Worm (Caenorhabditis elegans) whole organism, L3 larva: ENCODE results near the gene F59D6.1.

Source experiments
- R02D3.7 ChIP-seq: fragments of 150-350 bp; optimal IDR thresholded peaks from 2 replicates; lab custom pipeline; 2014; ENCODE audit warnings: missing biosample characterization, missing genetic modification characterization
- aly-2 ChIP-seq: fragments of 150-350 bp; optimal IDR thresholded peaks from 2 replicates; lab custom pipeline; 2014; ENCODE audit warnings: missing biosample characterization, missing genetic modification characterization
- ama-1 ChIP-seq: fragments of 150-350 bp; optimal IDR thresholded peaks from 2 replicates; lab custom pipeline; 2018
- ceh-16 ChIP-seq: sonication (generic microtip); optimal IDR thresholded peaks from 2 replicates; lab custom pipeline; 2017; ENCODE audit warnings: missing biosample characterization, missing genetic modification characterization
- ceh-82 ChIP-seq: fragments of 150-350 bp; optimal IDR thresholded peaks from 2 replicates; lab custom pipeline; 2014; ENCODE audit warnings: missing biosample characterization, missing genetic modification characterization
- ceh-9 ChIP-seq: sonication (generic microtip); optimal IDR thresholded peaks from 2 replicates; lab custom pipeline; 2018; ENCODE audit warnings: missing biosample characterization, missing genetic modification characterization
- daf-12 ChIP-seq: fragments of 150-350 bp; optimal IDR thresholded peaks from 2 replicates; lab custom pipeline; 2014; ENCODE audit warnings: missing biosample characterization, missing genetic modification reagents, missing genetic modification characterization
- egl-27 ChIP-seq: sonication (generic microtip); optimal IDR thresholded peaks from 4 replicates; lab custom pipeline; 2017; ENCODE audit warnings: missing biosample characterization, missing genetic modification reagents, missing genetic modification characterization
- egl-5 ChIP-seq: fragments of 150-350 bp; optimal IDR thresholded peaks from 2 replicates; lab custom pipeline; 2017; ENCODE audit warnings: missing biosample characterization, missing genetic modification reagents, missing genetic modification characterization, inconsistent platforms
- elt-2 ChIP-seq: sonication (generic microtip); optimal IDR thresholded peaks from 2 replicates; lab custom pipeline; 2016; ENCODE audit warnings: missing genetic modification reagents, mild to moderate bottlenecking, missing genetic modification characterization, missing compliant biosample characterization
- elt-3 ChIP-seq, 3 experiments: fragments of 150-350 bp in 1 of 3; sonication (generic microtip) in 2 of 3; optimal IDR thresholded peaks; 2 replicates in 2 of 3; 4 replicates in 1 of 3; lab custom pipeline; 2014 to 2017; ENCODE audit warnings: missing biosample characterization in 3 of 3, missing genetic modification characterization in 3 of 3
- eor-1 ChIP-seq, 2 experiments: fragments of 150-350 bp; optimal IDR thresholded peaks; 2 replicates each; lab custom pipeline; 2014 to 2018; ENCODE audit warnings: missing biosample characterization in 2 of 2, missing genetic modification characterization in 2 of 2
- fkh-10 ChIP-seq: sonication (generic microtip); optimal IDR thresholded peaks from 2 replicates; lab custom pipeline; 2017; ENCODE audit warnings: missing biosample characterization, missing genetic modification reagents, missing genetic modification characterization
- hmg-11 ChIP-seq: sonication (generic microtip); optimal IDR thresholded peaks from 2 replicates; lab custom pipeline; 2016; ENCODE audit warnings: missing genetic modification characterization, missing compliant biosample characterization
- jun-1 ChIP-seq: fragments of 150-350 bp; optimal IDR thresholded peaks from 2 replicates; lab custom pipeline; 2014; ENCODE audit warnings: missing biosample characterization, missing genetic modification reagents, missing genetic modification characterization
- lin-15B ChIP-seq: fragments of 150-350 bp; optimal IDR thresholded peaks from 2 replicates; lab custom pipeline; 2014; ENCODE audit warnings: missing biosample characterization, missing genetic modification characterization
- lin-39 ChIP-seq: fragments of 150-350 bp; optimal IDR thresholded peaks from 2 replicates; lab custom pipeline; 2018; ENCODE audit warnings: missing biosample characterization, missing genetic modification reagents, missing genetic modification characterization
- lsy-12 ChIP-seq: sonication (generic microtip); optimal IDR thresholded peaks from 2 replicates; lab custom pipeline; 2016; ENCODE audit warnings: mild to moderate bottlenecking, missing genetic modification characterization, missing compliant biosample characterization
- mdl-1 ChIP-seq: fragments of 150-350 bp; optimal IDR thresholded peaks from 2 replicates; lab custom pipeline; 2014; ENCODE audit warnings: missing biosample characterization, missing genetic modification characterization
- nhr-12 ChIP-seq: fragments of 150-350 bp; optimal IDR thresholded peaks from 2 replicates; lab custom pipeline; 2014; ENCODE audit warnings: missing biosample characterization, missing genetic modification characterization
- nhr-237 ChIP-seq: fragments of 150-350 bp; optimal IDR thresholded peaks from 2 replicates; lab custom pipeline; 2014; ENCODE audit warnings: missing biosample characterization, missing genetic modification characterization
- nhr-25 ChIP-seq: sonication (generic microtip); optimal IDR thresholded peaks from 2 replicates; lab custom pipeline; 2017; ENCODE audit warnings: missing biosample characterization, missing genetic modification characterization
- nhr-28 ChIP-seq: fragments of 150-350 bp; optimal IDR thresholded peaks from 2 replicates; lab custom pipeline; 2014; ENCODE audit warnings: missing biosample characterization, missing genetic modification characterization
- nhr-43 ChIP-seq: sonication (generic microtip); optimal IDR thresholded peaks from 2 replicates; lab custom pipeline; 2016; ENCODE audit warnings: mild to moderate bottlenecking, missing genetic modification characterization, missing compliant biosample characterization; ENCODE audit not compliant: poor library complexity, severe bottlenecking
- nhr-76 ChIP-seq: fragments of 150-350 bp; sonication (generic microtip); optimal IDR thresholded peaks from 5 replicates; lab custom pipeline; 2014; ENCODE audit warnings: missing biosample characterization, missing genetic modification characterization
- nhr-77 ChIP-seq: fragments of 150-350 bp; optimal IDR thresholded peaks from 2 replicates; lab custom pipeline; 2014; ENCODE audit warnings: missing biosample characterization, missing genetic modification characterization
- pha-4 ChIP-seq: fragments of 150-350 bp; optimal IDR thresholded peaks from 2 replicates; lab custom pipeline; 2014; ENCODE audit warnings: missing biosample characterization, missing genetic modification reagents, missing genetic modification characterization
- skn-1 ChIP-seq: fragments of 150-350 bp; optimal IDR thresholded peaks from 2 replicates; lab custom pipeline; 2014; ENCODE audit warnings: missing biosample characterization, missing genetic modification characterization
- snpc-4 ChIP-seq: fragments of 150-350 bp; optimal IDR thresholded peaks from 2 replicates; lab custom pipeline; 2014; ENCODE audit warnings: missing biosample characterization, missing genetic modification characterization
- tbx-2 ChIP-seq: sonication (generic microtip); optimal IDR thresholded peaks from 2 replicates; lab custom pipeline; 2016; ENCODE audit warnings: mild to moderate bottlenecking, missing genetic modification characterization, missing compliant biosample characterization
- unc-62 ChIP-seq: fragments of 150-350 bp; sonication (generic microtip); optimal IDR thresholded peaks from 4 replicates; lab custom pipeline; 2014; ENCODE audit warnings: missing biosample characterization, missing genetic modification reagents, missing genetic modification characterization
- ztf-11 ChIP-seq: fragments of 150-350 bp; optimal IDR thresholded peaks from 2 replicates; lab custom pipeline; 2014; ENCODE audit warnings: missing biosample characterization, missing genetic modification characterization
- ztf-4 ChIP-seq: fragments of 150-350 bp; optimal IDR thresholded peaks from 2 replicates; lab custom pipeline; 2014; ENCODE audit warnings: missing biosample characterization, missing genetic modification characterization

The F59D6.1 gene

ce11 chrV:3024274-3024673 is 20.7 kb upstream of the F59D6.1 start, which contains the start of gene asp-8:
Gene asp-8 (plus strand): TSS chrV:3024549.
- no peak for TF ChIP-seq nhr-77 (tag; lab: Kevin White, UChicago)
- no peak for TF ChIP-seq mdl-1 (tag; lab: Kevin White, UChicago)
- TF ChIP-seq elt-3 (tag; optimal IDR thresholded peaks at IDR 0.05; lab: Kevin White, UChicago) = no peak
- peak; percentile 54 for TF ChIP-seq elt-2 (tag; lab: Kevin White, UChicago)
- no peak for TF ChIP-seq snpc-4 (tag; lab: Kevin White, UChicago)
- TF ChIP-seq ztf-11 (tag; lab: Kevin White, UChicago) = no peak

ce11 chrV:3028205-3028604 is 16.7 kb upstream of the F59D6.1 start, which contains the start of gene asp-7:
Gene asp-7 (plus strand): TSS chrV:3028285.
- TF ChIP-seq elt-2 (tag; lab: Kevin White, UChicago) (peak; percentile 15), pha-4 (tag; lab: Kevin White, UChicago) (no peak), egl-27 (no peak)

- no peak for TF ChIP-seq fkh-10 (GFP tag; lab: Kevin White, UChicago)
These were observed 12.6 kb upstream of the F59D6.1 start, which contains the start of gene irld-38 for ce11 chrV:3032343-3032742. Gene irld-38 (minus strand): TSS chrV:3032443.

- TF ChIP-seq nhr-28 (no peak), eor-1 (tag; optimal IDR thresholded peaks at IDR 0.05; lab: Kevin White, UChicago) (no peak), aly-2 (tag; lab: Kevin White, UChicago) (no peak), nhr-76 (tag; lab: Kevin White, UChicago) (no peak), jun-1 (tag; lab: Kevin White, UChicago) (no peak), hmg-11 (tag; lab: Kevin White, UChicago) (no peak), unc-62 (GFP tag; lab: Kevin White, UChicago) (no peak), lin-39 (no peak), elt-3 (tag; optimal IDR thresholded peaks at IDR 0.05; lab: Kevin White, UChicago) (no peak), nhr-43 (no peak), mdl-1 (tag; lab: Kevin White, UChicago) (no peak), lsy-12 (tag; lab: Kevin White, UChicago) (no peak), daf-12 (tag; lab: Kevin White, UChicago) (no peak), ztf-11 (tag; lab: Kevin White, UChicago) (no peak), lin-15B (tag; lab: Kevin White, UChicago) (no peak), R02D3.7 (no peak), egl-27 (no peak), egl-5 (tag; lab: Kevin White, UChicago) (no peak), ceh-9 (tag; lab: Kevin White, UChicago) (no peak), nhr-237 (no peak)
These were observed 10.7 kb upstream of the F59D6.1 start, which contains the start of gene srw-8 for ce11 chrV:3034236-3034635. Gene srw-8 (minus strand): TSS chrV:3034336.

ce11 chrV:3038058-3038457 is 6.9 kb upstream of the F59D6.1 start:
- TF ChIP-seq nhr-237 (no peak), lsy-12 (tag; lab: Kevin White, UChicago) (no peak), ztf-11 (tag; lab: Kevin White, UChicago) (no peak), egl-27 (no peak), lin-39 (no peak)

ce11 chrV:3039282-3039681 is 5.7 kb upstream of the F59D6.1 start, which contains the start of gene chpf-2:
Gene chpf-2 (minus strand): TSS chrV:3039382.
- TF ChIP-seq elt-3 (tag; optimal IDR thresholded peaks at IDR 0.05; lab: Kevin White, UChicago) (no peak), ceh-16 (tag; lab: Kevin White, UChicago) (no peak), nhr-12 (tag; lab: Kevin White, UChicago) (no peak), elt-2 (tag; lab: Kevin White, UChicago) (no peak), tbx-2 (tag; lab: Kevin White, UChicago) (no peak), hmg-11 (tag; lab: Kevin White, UChicago) (no peak), skn-1 (tag; lab: Kevin White, UChicago) (no peak)

- TF ChIP-seq ztf-4 = no peak
- TF ChIP-seq nhr-76 (tag; lab: Kevin White, UChicago) = no peak
- TF ChIP-seq ama-1 (lab: Kevin White, UChicago) = no peak
- no peak for TF ChIP-seq nhr-25
- no peak for TF ChIP-seq lsy-12 (tag; lab: Kevin White, UChicago)
- no peak for TF ChIP-seq fkh-10 (GFP tag; lab: Kevin White, UChicago)
- TF ChIP-seq ceh-16 (tag; lab: Kevin White, UChicago) = no peak
- no peak for TF ChIP-seq ceh-82
- TF ChIP-seq snpc-4 (tag; lab: Kevin White, UChicago) = no peak
- TF ChIP-seq egl-27 = no peak
These were observed 4.0 kb upstream of the F59D6.1 start for ce11 chrV:3040930-3041329.
